Worm (Caenorhabditis elegans): ENCODE data around the gene clec-147.

- no peak for TF ChIP-seq ceh-43 (GFP tag; optimal IDR thresholded peaks at IDR 0.05)
- TF ChIP-seq nhr-76 (tag; optimal IDR thresholded peaks at IDR 0.05) = no peak
These were observed 3.6 kb downstream of the clec-147 start, which contains the start of gene C04H5.1 for ce11 chrII:14534000-14534399.

All from whole organism, mixed stage, embryonic.